Worm (Caenorhabditis elegans): ENCODE results near the gene sdz-23.

DNA sequence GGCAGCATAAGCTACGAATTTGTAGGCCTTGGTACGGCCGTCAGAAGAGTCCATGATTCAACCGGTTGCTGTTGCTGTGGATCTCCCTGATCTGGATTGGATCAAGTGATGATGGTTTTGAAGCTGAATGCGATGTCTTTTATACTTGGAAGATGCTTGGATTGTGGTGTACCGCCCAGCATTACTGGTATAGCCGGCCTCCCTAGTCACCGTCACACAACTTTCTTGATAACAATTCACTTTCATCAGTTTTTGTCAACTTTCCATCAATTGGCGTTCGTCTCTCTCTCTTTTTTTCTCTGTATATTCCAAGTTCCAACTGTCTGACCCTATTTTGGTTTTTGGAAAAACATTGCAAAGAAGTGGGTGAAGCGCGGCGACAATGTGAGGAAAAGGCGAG, 48.6 kb upstream of the sdz-23 start, which contains the start of gene col-43:
- TF ChIP-seq elt-1 (tag; optimal IDR thresholded peaks at IDR 0.05; ENCODE audit: borderline replicate concordance, insufficient read depth) = no peak
- TF ChIP-seq ztf-11 (tag; optimal IDR thresholded peaks at IDR 0.05) = no peak
- no peak for TF ChIP-seq sem-2 (GFP tag; optimal IDR thresholded peaks at IDR 0.05)

Measured in whole organism, mixed stage, embryonic.